Worm (Caenorhabditis elegans) whole organism, L1 larva: Measurements from ENCODE around the gene clec-224.

Experiments used
- Y116A8C.19 ChIP-seq: sonication (generic microtip); optimal IDR thresholded peaks from 2 replicates; lab custom pipeline; 2016; ENCODE audit warnings: missing compliant biosample characterization, missing genetic modification characterization, borderline replicate concordance
- fkh-4 ChIP-seq: sonication (generic microtip); optimal IDR thresholded peaks from 2 replicates; lab custom pipeline; 2016; ENCODE audit warnings: missing compliant biosample characterization, missing genetic modification characterization, borderline replicate concordance
- hlh-4 ChIP-seq: sonication (generic microtip); optimal IDR thresholded peaks from 2 replicates; lab custom pipeline; 2016; ENCODE audit warnings: mild to moderate bottlenecking, missing genetic modification characterization, missing compliant biosample characterization
- lin-39 ChIP-seq: fragments of 150-350 bp; optimal IDR thresholded peaks from 2 replicates; lab custom pipeline; 2014; ENCODE audit warnings: missing biosample characterization, missing genetic modification reagents, missing genetic modification characterization
- nhr-12 ChIP-seq: sonication (generic microtip); optimal IDR thresholded peaks from 2 replicates; lab custom pipeline; 2017; ENCODE audit warnings: missing biosample characterization, missing genetic modification characterization
- pqm-1 ChIP-seq: sonication (generic microtip); optimal IDR thresholded peaks from 3 replicates; lab custom pipeline; 2017; ENCODE audit warnings: missing biosample characterization, missing genetic modification characterization
- unc-86 ChIP-seq: sonication (generic microtip); optimal IDR thresholded peaks from 2 replicates; lab custom pipeline; 2016; ENCODE audit warnings: missing genetic modification characterization, missing compliant biosample characterization

- TF ChIP-seq lin-39 (tag; lab: Kevin White, UChicago) (no peak), unc-86 (no peak), nhr-12 (tag; lab: Kevin White, UChicago) (no peak), fkh-4 (tag; lab: Kevin White, UChicago) (no peak), hlh-4 (no peak), Y116A8C.19 (tag; lab: Kevin White, UChicago) (no peak), pqm-1 (tag; lab: Kevin White, UChicago) (no peak)
Observed at ce11 chrV:12154554-12154953, 24.7 kb downstream of the clec-224 start, which contains the start of gene C27A7.9.
